Fruit fly (Drosophila melanogaster) whole organism, embryonic: ENCODE data around the gene beta4GalNAcTB.

Experiments used
- ATbp ChIP-seq: fragments of 200-800 bp; sonication (Bioruptor generic); optimal IDR thresholded peaks from 2 replicates; lab custom pipeline; 2017; ENCODE audit warnings: missing biosample characterization, mild to moderate bottlenecking, missing genetic modification characterization, missing genetic modification reagents
- Atf-2 ChIP-seq: fragments of 200-800 bp; sonication (Bioruptor generic); optimal IDR thresholded peaks from 2 replicates; lab custom pipeline; 2016; ENCODE audit warnings: missing biosample characterization, missing genetic modification characterization
- CG10321 ChIP-seq: fragments of 200-800 bp; sonication (Bioruptor generic); IDR thresholded peaks from 2 replicates; pipeline ENCODE4 v1.3.6; 2022; ENCODE audit warnings: missing biosample characterization, missing genetic modification characterization
- CG11696 ChIP-seq: fragments of 200-800 bp; sonication (Bioruptor generic); IDR thresholded peaks from 2 replicates; pipeline ENCODE4 v1.3.6; 2022; ENCODE audit warnings: missing biosample characterization, missing genetic modification characterization
- CG12236 ChIP-seq: fragments of 200-800 bp; sonication (Bioruptor generic); optimal IDR thresholded peaks from 2 replicates; lab custom pipeline; 2016; ENCODE audit warnings: missing biosample characterization, missing genetic modification characterization
- CG13123 ChIP-seq: fragments of 200-800 bp; sonication (Bioruptor generic); optimal IDR thresholded peaks from 2 replicates; lab custom pipeline; 2016; ENCODE audit warnings: missing biosample characterization, missing genetic modification characterization
- CG13424 ChIP-seq: fragments of 200-800 bp; sonication (Bioruptor generic); optimal IDR thresholded peaks from 2 replicates; lab custom pipeline; 2019; ENCODE audit warnings: missing biosample characterization, mild to moderate bottlenecking, missing genetic modification characterization, moderate library complexity
- CG14667 ChIP-seq: fragments of 200-800 bp; sonication (Bioruptor generic); IDR thresholded peaks from 2 replicates; pipeline ENCODE4 v1.3.6; 2022; ENCODE audit warnings: missing biosample characterization, missing genetic modification characterization
- CG1529 ChIP-seq: fragments of 200-800 bp; sonication (Bioruptor generic); optimal IDR thresholded peaks from 3 replicates; lab custom pipeline; 2018; ENCODE audit warnings: missing biosample characterization, missing genetic modification characterization
- CG15601 ChIP-seq: fragments of 200-800 bp; sonication (Bioruptor generic); optimal IDR thresholded peaks from 3 replicates; lab custom pipeline; 2019; ENCODE audit warnings: missing biosample characterization, mild to moderate bottlenecking, missing genetic modification characterization, moderate library complexity
- CG17186 ChIP-seq: fragments of 200-800 bp; sonication (Bioruptor generic); optimal IDR thresholded peaks from 3 replicates; lab custom pipeline; 2017; ENCODE audit warnings: missing biosample characterization, missing genetic modification reagents, missing genetic modification characterization
- CG17328 ChIP-seq: fragments of 200-800 bp; sonication (Bioruptor generic); IDR thresholded peaks from 2 replicates; pipeline ENCODE4 v1.3.6; 2022; ENCODE audit warnings: missing biosample characterization, missing genetic modification characterization
- CG17829 ChIP-seq: fragments of 200-800 bp; optimal IDR thresholded peaks from 2 replicates; lab custom pipeline; 2019; ENCODE audit warnings: missing biosample characterization, mild to moderate bottlenecking, missing genetic modification characterization, moderate library complexity
- CG18262 ChIP-seq: fragments of 200-800 bp; optimal IDR thresholded peaks from 3 replicates; lab custom pipeline; 2019; ENCODE audit warnings: missing biosample characterization, mild to moderate bottlenecking, missing genetic modification characterization, moderate library complexity
- CG32767 ChIP-seq: fragments of 200-800 bp; sonication (Bioruptor generic); IDR thresholded peaks from 2 replicates; pipeline ENCODE4 v1.3.6; 2022; ENCODE audit warnings: missing biosample characterization, missing genetic modification characterization
- CG33557 ChIP-seq: fragments of 200-800 bp; sonication (Bioruptor generic); optimal IDR thresholded peaks from 2 replicates; lab custom pipeline; 2019; ENCODE audit warnings: missing biosample characterization, mild to moderate bottlenecking, missing genetic modification characterization, moderate library complexity
- CG34422 ChIP-seq: fragments of 200-800 bp; sonication (Bioruptor generic); IDR thresholded peaks from 3 replicates; pipeline ENCODE4 v1.3.6; 2022; ENCODE audit warnings: missing biosample characterization, missing genetic modification characterization
- CG8944 ChIP-seq: fragments of 200-800 bp; sonication (Bioruptor generic); optimal IDR thresholded peaks from 3 replicates; lab custom pipeline; 2016; ENCODE audit warnings: missing biosample characterization, missing genetic modification characterization
- CHES-1-like ChIP-seq: fragments of 200-800 bp; sonication (Bioruptor generic); optimal IDR thresholded peaks from 2 replicates; lab custom pipeline; 2016; ENCODE audit warnings: missing biosample characterization, missing genetic modification characterization
- E2f2 ChIP-seq: fragments of 200-800 bp; sonication (Bioruptor generic); IDR thresholded peaks from 2 replicates; pipeline ENCODE4 v1.3.6; 2022; ENCODE audit warnings: missing biosample characterization, missing genetic modification characterization
- Elba2 ChIP-seq: fragments of 200-800 bp; sonication (Bioruptor generic); optimal IDR thresholded peaks from 3 replicates; lab custom pipeline; 2016; ENCODE audit warnings: missing biosample characterization, missing genetic modification characterization
- Gsc ChIP-seq: fragments of 200-800 bp; sonication (Bioruptor generic); IDR thresholded peaks from 2 replicates; pipeline ENCODE4 v1.3.6; 2022; ENCODE audit warnings: missing biosample characterization, missing genetic modification characterization
- HLHmδ ChIP-seq: fragments of 200-800 bp; sonication (Bioruptor generic); optimal IDR thresholded peaks from 2 replicates; lab custom pipeline; 2018; ENCODE audit warnings: missing biosample characterization, mild to moderate bottlenecking, missing genetic modification characterization, moderate library complexity
- Hr3 ChIP-seq: fragments of 200-800 bp; sonication (Bioruptor generic); optimal IDR thresholded peaks from 3 replicates; lab custom pipeline; 2016; ENCODE audit warnings: missing biosample characterization, missing genetic modification characterization
- Hr51 ChIP-seq, 2 experiments: fragments of 200-800 bp; sonication (Bioruptor generic); optimal IDR thresholded peaks; 2 replicates in 1 of 2; 3 replicates in 1 of 2; lab custom pipeline; 2016 to 2018; ENCODE audit warnings: missing biosample characterization in 2 of 2, missing genetic modification characterization in 2 of 2, mild to moderate bottlenecking in 1 of 2, moderate library complexity in 1 of 2
- MESR4 ChIP-seq: fragments of 200-800 bp; sonication (Bioruptor generic); optimal IDR thresholded peaks from 2 replicates; lab custom pipeline; 2018; ENCODE audit warnings: missing biosample characterization, mild to moderate bottlenecking, missing genetic modification characterization, moderate library complexity
- Max ChIP-seq: fragments of 200-800 bp; sonication (Bioruptor generic); optimal IDR thresholded peaks from 2 replicates; lab custom pipeline; 2016; ENCODE audit warnings: missing biosample characterization, mild to moderate bottlenecking, missing genetic modification characterization
- NC2α ChIP-seq: fragments of 200-800 bp; sonication (Bioruptor generic); optimal IDR thresholded peaks from 2 replicates; lab custom pipeline; 2016; ENCODE audit warnings: missing biosample characterization, missing genetic modification characterization
- Sry-β ChIP-seq: fragments of 200-800 bp; sonication (Bioruptor generic); optimal IDR thresholded peaks from 2 replicates; lab custom pipeline; 2018; ENCODE audit warnings: missing biosample characterization, mild to moderate bottlenecking, missing genetic modification characterization, moderate library complexity
- Xbp1 ChIP-seq: fragments of 200-800 bp; sonication (Bioruptor generic); optimal IDR thresholded peaks from 3 replicates; lab custom pipeline; 2016; ENCODE audit warnings: missing biosample characterization, mild to moderate bottlenecking, missing genetic modification characterization
- abd-A ChIP-seq: fragments of 200-800 bp; sonication (Bioruptor generic); optimal IDR thresholded peaks from 3 replicates; lab custom pipeline; 2019; ENCODE audit warnings: missing biosample characterization, mild to moderate bottlenecking, missing genetic modification characterization, moderate library complexity
- bowl ChIP-seq: fragments of 200-800 bp; sonication (Bioruptor generic); IDR thresholded peaks from 2 replicates; pipeline ENCODE4 v1.3.6; 2022; ENCODE audit warnings: missing biosample characterization, missing genetic modification characterization
- btn ChIP-seq: fragments of 200-800 bp; sonication (Bioruptor generic); optimal IDR thresholded peaks from 2 replicates; lab custom pipeline; 2016; ENCODE audit warnings: missing biosample characterization, missing genetic modification characterization
- cas ChIP-seq: fragments of 200-800 bp; sonication (Bioruptor generic); IDR thresholded peaks from 2 replicates; pipeline ENCODE4 v1.3.6; 2022; ENCODE audit warnings: missing biosample characterization, missing genetic modification characterization
- croc ChIP-seq: fragments of 200-800 bp; sonication (Bioruptor generic); conservative IDR thresholded peaks from 3 replicates; pipeline ENCODE4 v1.3.6; 2022; ENCODE audit warnings: missing biosample characterization, missing genetic modification characterization
- crp ChIP-seq, 2 experiments: fragments of 200-800 bp; sonication (Bioruptor generic); optimal IDR thresholded peaks; 2 replicates in 1 of 2; 3 replicates in 1 of 2; lab custom pipeline; 2017; ENCODE audit warnings: missing biosample characterization in 2 of 2, missing genetic modification characterization in 2 of 2, mild to moderate bottlenecking in 1 of 2, moderate library complexity in 1 of 2
- dysf ChIP-seq: fragments of 200-800 bp; sonication (Bioruptor generic); IDR thresholded peaks from 3 replicates; pipeline ENCODE4 v1.3.6; 2022; ENCODE audit warnings: missing biosample characterization, missing genetic modification characterization
- grn ChIP-seq: fragments of 200-800 bp; sonication (Bioruptor generic); optimal IDR thresholded peaks from 3 replicates; lab custom pipeline; 2017; ENCODE audit warnings: missing biosample characterization, missing genetic modification characterization
- gsb-n ChIP-seq: fragments of 200-800 bp; sonication (Bioruptor generic); optimal IDR thresholded peaks from 3 replicates; lab custom pipeline; 2018; ENCODE audit warnings: missing biosample characterization, mild to moderate bottlenecking, missing genetic modification characterization
- kah ChIP-seq: fragments of 200-800 bp; sonication (Bioruptor generic); optimal IDR thresholded peaks from 2 replicates; lab custom pipeline; 2018; ENCODE audit warnings: missing biosample characterization, mild to moderate bottlenecking, missing genetic modification characterization
- pan ChIP-seq, 4 experiments: fragments of >200 bp in 3 of 4; fragments of 200-800 bp in 1 of 4; sonication (Bioruptor generic) in 1 of 4; optimal IDR thresholded peaks in 3 of 4; IDR thresholded peaks in 1 of 4; 2 replicates each; pipeline versions ENCODE4 v1.3.6 to Lab custom; 2017 to 2022; ENCODE audit warnings: missing biosample characterization in 2 of 4, missing genetic modification characterization in 2 of 4, mixed read lengths in 1 of 4
- pfk ChIP-seq: fragments of 200-800 bp; sonication (Bioruptor generic); optimal IDR thresholded peaks from 2 replicates; lab custom pipeline; 2018; ENCODE audit warnings: missing biosample characterization, mild to moderate bottlenecking, missing genetic modification characterization, moderate library complexity
- pita ChIP-seq: fragments of 200-800 bp; sonication (Bioruptor generic); optimal IDR thresholded peaks from 2 replicates; lab custom pipeline; 2017; ENCODE audit warnings: missing biosample characterization, mild to moderate bottlenecking, missing genetic modification characterization
- pum ChIP-seq: fragments of 200-800 bp; sonication (Bioruptor generic); optimal IDR thresholded peaks from 2 replicates; lab custom pipeline; 2016; ENCODE audit warnings: missing biosample characterization, missing genetic modification characterization
- ranshi ChIP-seq: fragments of 200-800 bp; sonication (Bioruptor generic); IDR thresholded peaks from 2 replicates; pipeline ENCODE4 v1.3.6; 2022; ENCODE audit warnings: missing biosample characterization, missing genetic modification characterization
- sima ChIP-seq: fragments of 200-800 bp; sonication (Bioruptor generic); optimal IDR thresholded peaks from 2 replicates; lab custom pipeline; 2016; ENCODE audit warnings: missing biosample characterization, missing genetic modification characterization
- tap ChIP-seq: fragments of 200-800 bp; optimal IDR thresholded peaks from 3 replicates; lab custom pipeline; 2019; ENCODE audit warnings: missing biosample characterization, mild to moderate bottlenecking, missing genetic modification characterization, moderate library complexity
- twi ChIP-seq: fragments of 200-800 bp; optimal IDR thresholded peaks from 2 replicates; lab custom pipeline; 2019; ENCODE audit warnings: missing biosample characterization, mild to moderate bottlenecking, missing genetic modification characterization, moderate library complexity
- tx ChIP-seq: fragments of 200-800 bp; sonication (Bioruptor generic); optimal IDR thresholded peaks from 2 replicates; lab custom pipeline; 2016; ENCODE audit warnings: missing biosample characterization, missing genetic modification characterization

The beta4GalNAcTB gene

dm6 chr3R:29033909-29034629 lies at the start of gene beta4GalNAcTB, which contains the start of gene Cpsf100 (continued):
- no peak for TF ChIP-seq pan (optimal IDR thresholded peaks at IDR 0.05; lab: Kevin White, UChicago)
- TF ChIP-seq pan (GFP tag; optimal IDR thresholded peaks at IDR 0.05 in 1 of 2, IDR thresholded peaks at IDR 0.05 in 1 of 2), result peak in 1 of 2 experiments; percentile 48
- peak; percentile 43 for TF ChIP-seq CG17328 (GFP tag; lab: Robert Waterston, UW)
- TF ChIP-seq pfk (GFP tag; lab: Kevin White, UChicago), result no peak
- TF ChIP-seq CHES-1-like, result peak; percentile 47
- peak; percentile 6 for TF ChIP-seq kah (GFP tag; lab: Kevin White, UChicago)
- TF ChIP-seq CG14667 (GFP tag; lab: Robert Waterston, UW), result peak; percentile 41
- peak; percentile 65 for TF ChIP-seq pum (GFP tag; lab: Kevin White, UChicago)
- TF ChIP-seq CG15601 (tag; lab: Kevin White, UChicago), result peak; percentile 68
- TF ChIP-seq NC2α (GFP tag; lab: Kevin White, UChicago), result peak; percentile 7
- no peak for TF ChIP-seq HLHmδ (GFP tag; lab: Kevin White, UChicago)
- no peak for TF ChIP-seq tap (tag; lab: Kevin White, UChicago)
- TF ChIP-seq gsb-n (tag; lab: Kevin White, UChicago), result no peak
- TF ChIP-seq abd-A (tag; lab: Kevin White, UChicago), result no peak
- TF ChIP-seq crp (GFP tag; optimal IDR thresholded peaks at IDR 0.05; lab: Kevin White, UChicago), result peak; percentile 31 to 83
- TF ChIP-seq CG10321 (GFP tag; lab: Robert Waterston, UW), result no peak
- peak; percentile 82 for TF ChIP-seq Xbp1 (GFP tag; lab: Kevin White, UChicago)
- peak; percentile 42 to 57 for TF ChIP-seq Hr51 (GFP tag; optimal IDR thresholded peaks at IDR 0.05; lab: Kevin White, UChicago)
- peak; percentile 44 for TF ChIP-seq CG33557 (GFP tag; lab: Kevin White, UChicago)
- peak; percentile 11 for TF ChIP-seq Elba2 (GFP tag; lab: Kevin White, UChicago)
- peak; percentile 78 for TF ChIP-seq Max (GFP tag; lab: Kevin White, UChicago)
- no peak for TF ChIP-seq bowl (GFP tag; lab: Robert Waterston, UW)
- TF ChIP-seq E2f2, result peak; percentile 26; the same call in 1 of the 2 replicates
- peak; percentile 36; the same call in 1 of the 3 replicates for TF ChIP-seq croc (GFP tag; lab: Robert Waterston, UW)
- TF ChIP-seq pita, result no peak
- TF ChIP-seq CG11696 (GFP tag; lab: Robert Waterston, UW), result 0 out of 2 replicates have a peak, but pooled peaks have one; percentile 37
- TF ChIP-seq CG34422 (GFP tag; lab: Robert Waterston, UW), result peak; percentile 70
- no peak for TF ChIP-seq btn (GFP tag; lab: Kevin White, UChicago)
- peak; percentile 36 for TF ChIP-seq ATbp (GFP tag; lab: Kevin White, UChicago)
- no peak for TF ChIP-seq CG17186 (GFP tag; lab: Kevin White, UChicago)
- TF ChIP-seq CG18262 (tag; lab: Kevin White, UChicago), result peak; percentile 83
- peak; percentile 35 for TF ChIP-seq CG8944 (GFP tag; lab: Kevin White, UChicago)
- TF ChIP-seq dysf, result peak; percentile 79
- 0 out of 2 replicates have a peak, but pooled peaks have one; percentile 9 for TF ChIP-seq cas (GFP tag; lab: Robert Waterston, UW)
- peak; percentile 56 for TF ChIP-seq CG17829 (tag; lab: Kevin White, UChicago)
- peak; percentile 25 for TF ChIP-seq tx (GFP tag; lab: Kevin White, UChicago)
- peak; percentile 71 for TF ChIP-seq CG13424
- TF ChIP-seq CG32767 (GFP tag; lab: Robert Waterston, UW), result no peak
- TF ChIP-seq Atf-2, result peak; percentile 58
- TF ChIP-seq MESR4 (GFP tag; lab: Kevin White, UChicago), result no peak
- peak; percentile 63 for TF ChIP-seq grn (GFP tag; lab: Kevin White, UChicago)
- peak; percentile 68 for TF ChIP-seq CG1529 (GFP tag; lab: Kevin White, UChicago)
- peak; percentile 56; the same call in 1 of the 2 replicates for TF ChIP-seq ranshi (GFP tag; lab: Robert Waterston, UW)
- TF ChIP-seq CG13123 (GFP tag; lab: Kevin White, UChicago), result peak; percentile 64
- no peak for TF ChIP-seq Gsc (GFP tag; lab: Robert Waterston, UW)
- peak; percentile 88 for TF ChIP-seq Hr3 (GFP tag; lab: Kevin White, UChicago)
- no peak for TF ChIP-seq Sry-β (GFP tag; lab: Kevin White, UChicago)
- TF ChIP-seq sima, result no peak
- TF ChIP-seq twi (tag; lab: Kevin White, UChicago), result peak; percentile 70
- no peak for TF ChIP-seq CG12236 (GFP tag; lab: Kevin White, UChicago)
